Worm (Caenorhabditis elegans): ENCODE results near the gene ensh-1.

DNA sequence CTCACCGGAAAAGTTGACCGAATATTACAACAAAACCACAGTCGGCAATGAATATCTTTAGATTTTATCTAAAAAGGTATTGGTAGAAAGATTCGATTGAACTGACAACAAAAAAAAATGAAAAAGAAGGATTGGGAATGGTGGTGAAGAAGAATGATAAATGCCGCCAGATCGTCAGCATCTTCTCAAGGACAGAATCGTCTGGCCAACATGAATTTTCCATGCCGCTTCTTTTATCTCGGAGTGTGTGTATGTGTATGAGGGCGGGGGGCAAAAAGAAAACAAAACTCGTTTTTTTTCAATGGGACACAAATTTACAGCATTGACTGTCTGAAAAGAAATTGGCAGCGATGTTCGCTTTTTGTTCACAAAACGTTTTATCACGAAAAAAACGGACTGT is 29.3 kb upstream of the ensh-1 start:
- TF ChIP-seq W03F9.2 (tag; optimal IDR thresholded peaks at IDR 0.05) (no peak), him-1 (tag; optimal IDR thresholded peaks at IDR 0.05) (no peak), dao-5 (tag; optimal IDR thresholded peaks at IDR 0.05) (no peak)

Data from whole organism, L4/young adult.